Worm (Caenorhabditis elegans): Measurements from ENCODE around the gene T02C5.1.

Gene T02C5.1

ce11 chrX:2694725-2695124 lies at the start of gene T02C5.1:
Gene T02C5.1 (plus strand): TSS chrX:2694923.
- TF ChIP-seq unc-62 (GFP tag; optimal IDR thresholded peaks at IDR 0.05), result no peak

- no peak for TF ChIP-seq unc-62 (GFP tag; optimal IDR thresholded peaks at IDR 0.05)
Measured at ce11 chrX:2654334-2654733, 40.4 kb upstream of the T02C5.1 start.

ce11 chrX:2663798-2664197 lies 30.9 kb upstream of the T02C5.1 start:
- TF ChIP-seq unc-62 (GFP tag; optimal IDR thresholded peaks at IDR 0.05), result no peak

ce11 chrX:2664273-2664672 lies 30.4 kb upstream of the T02C5.1 start, which contains the start of gene F54G2.1:
Gene F54G2.1 (minus strand): TSS chrX:2664373.
- no peak for TF ChIP-seq unc-62 (GFP tag; optimal IDR thresholded peaks at IDR 0.05)

ce11 chrX:2667779-2668178 lies 26.9 kb upstream of the T02C5.1 start, which contains the start of gene C09B7.2:
Gene C09B7.2 (plus strand): TSS chrX:2668127.
- no peak for TF ChIP-seq unc-62 (GFP tag; optimal IDR thresholded peaks at IDR 0.05)

ce11 chrX:2673272-2673671 lies 21.5 kb upstream of the T02C5.1 start, which contains the start of gene ser-7:
Gene ser-7 (plus strand): TSS chrX:2673572.
- no peak for TF ChIP-seq unc-62 (GFP tag; optimal IDR thresholded peaks at IDR 0.05)

ce11 chrX:2674514-2674913 lies 20.2 kb upstream of the T02C5.1 start:
- TF ChIP-seq unc-62 (GFP tag; optimal IDR thresholded peaks at IDR 0.05), result no peak

ce11 chrX:2684448-2684847 lies 10.3 kb upstream of the T02C5.1 start:
- TF ChIP-seq unc-62 (GFP tag; optimal IDR thresholded peaks at IDR 0.05), result no peak

- TF ChIP-seq unc-62 (GFP tag; optimal IDR thresholded peaks at IDR 0.05), result no peak
Measured at ce11 chrX:2687174-2687573, 7.5 kb upstream of the T02C5.1 start, which contains the start of gene immt-1. Gene immt-1 (minus strand): TSS chrX:2687184.

- no peak for TF ChIP-seq unc-62 (GFP tag; optimal IDR thresholded peaks at IDR 0.05)
Measured at ce11 chrX:2688583-2689220, 6.0 kb upstream of the T02C5.1 start, which contains the start of gene T14G11.1. Gene T14G11.1 (plus strand): TSS chrX:2688990.

- TF ChIP-seq unc-62 (GFP tag; optimal IDR thresholded peaks at IDR 0.05), result no peak
Measured at ce11 chrX:2693026-2693425, 1.7 kb upstream of the T02C5.1 start.

- TF ChIP-seq unc-62 (GFP tag; optimal IDR thresholded peaks at IDR 0.05), result no peak
Measured at ce11 chrX:2695292-2695691, 569 bp downstream of the T02C5.1 start.

- TF ChIP-seq unc-62 (GFP tag; optimal IDR thresholded peaks at IDR 0.05), result no peak
Measured at ce11 chrX:2696563-2696962, 1.8 kb downstream of the T02C5.1 start.

ce11 chrX:2697645-2698044 lies 2.9 kb downstream of the T02C5.1 start:
- no peak for TF ChIP-seq unc-62 (GFP tag; optimal IDR thresholded peaks at IDR 0.05)

- TF ChIP-seq unc-62 (GFP tag; optimal IDR thresholded peaks at IDR 0.05), result no peak
Measured at ce11 chrX:2698197-2698800, 3.6 kb downstream of the T02C5.1 start.

- TF ChIP-seq unc-62 (GFP tag; optimal IDR thresholded peaks at IDR 0.05), result no peak
Measured at ce11 chrX:2700649-2701048, 5.9 kb downstream of the T02C5.1 start.

- TF ChIP-seq unc-62 (GFP tag; optimal IDR thresholded peaks at IDR 0.05), result no peak
Measured at ce11 chrX:2703887-2704286, 9.2 kb downstream of the T02C5.1 start.

Measured in whole organism, dauer.